Fruit fly (Drosophila melanogaster): ENCODE measurements around the gene bdl.
A peak's percentile ranks its signal among the peaks of the same experiment; 100 is the strongest.

bdl gene

dm6 chr2L:4333758-4334114, 9.4 kb downstream of the bdl start, which contains the start of gene Atet (continued):
- TF ChIP-seq pzg (GFP tag; optimal IDR thresholded peaks at IDR 0.05) (no peak), Antp (GFP tag; optimal IDR thresholded peaks at IDR 0.05) (no peak), cas (GFP tag; IDR thresholded peaks at IDR 0.05) (no peak), eyg (GFP tag; optimal IDR thresholded peaks at IDR 0.05) (no peak), CG17912 (GFP tag; optimal IDR thresholded peaks at IDR 0.05) (no peak), CG6654 (GFP tag; optimal IDR thresholded peaks at IDR 0.05) (no peak), ash1 (GFP tag; optimal IDR thresholded peaks at IDR 0.05) (no peak), Ada2b (GFP tag; IDR thresholded peaks at IDR 0.05) (no peak), CG8478 (optimal IDR thresholded peaks at IDR 0.05) (no peak), toy (GFP tag; IDR thresholded peaks at IDR 0.05) (no peak), lmd (GFP tag; IDR thresholded peaks at IDR 0.05) (no peak), CG6254 (GFP tag; optimal IDR thresholded peaks at IDR 0.05) (no peak), CG42726 (GFP tag; IDR thresholded peaks at IDR 0.05; ENCODE audit: partially characterized antibody) (peak; percentile 77), ham (GFP tag; IDR thresholded peaks at IDR 0.05) (no peak), so (GFP tag; IDR thresholded peaks at IDR 0.05) (peak; percentile 59; the same call in 2 of the 3 replicates), CG16779 (GFP tag; IDR thresholded peaks at IDR 0.05) (no peak), CG18764 (GFP tag; optimal IDR thresholded peaks at IDR 0.05) (no peak), seq (GFP tag; IDR thresholded peaks at IDR 0.05) (no peak), CG14965 (GFP tag; optimal IDR thresholded peaks at IDR 0.05; ENCODE audit: borderline replicate concordance) (no peak), CG14710 (tag; optimal IDR thresholded peaks at IDR 0.05) (no peak), ftz-f1 (GFP tag; optimal IDR thresholded peaks at IDR 0.05) (no peak), Awh (GFP tag; IDR thresholded peaks at IDR 0.05) (no peak), fru (optimal IDR thresholded peaks at IDR 0.05) (no peak), CG3065 (GFP tag; optimal IDR thresholded peaks at IDR 0.05) (no peak), CG31388 (GFP tag; optimal IDR thresholded peaks at IDR 0.05) (no peak), fd64A (GFP tag; optimal IDR thresholded peaks at IDR 0.05) (no peak), Fer3 (tag; optimal IDR thresholded peaks at IDR 0.05) (no peak), zfh1 (GFP tag; IDR thresholded peaks at IDR 0.05) (no peak), Ssrp (tag; optimal IDR thresholded peaks at IDR 0.05) (no peak), Hr78 (GFP tag; optimal IDR thresholded peaks at IDR 0.05) (no peak), CG3407 (GFP tag; optimal IDR thresholded peaks at IDR 0.05) (peak; percentile 3), Drgx (GFP tag; IDR thresholded peaks at IDR 0.05) (no peak), CG34224 (GFP tag; IDR thresholded peaks at IDR 0.05; ENCODE audit: partially characterized antibody) (no peak), BtbVII (GFP tag; optimal IDR thresholded peaks at IDR 0.05) (no peak), Bgb (GFP tag; IDR thresholded peaks at IDR 0.05; ENCODE audit: partially characterized antibody) (peak; percentile 71), CG9437 (GFP tag; optimal IDR thresholded peaks at IDR 0.05) (no peak), rib (GFP tag; IDR thresholded peaks at IDR 0.05) (no peak; the same call in 1 of the 2 replicates), CG7271 (tag; optimal IDR thresholded peaks at IDR 0.05) (no peak), CG31441 (GFP tag; IDR thresholded peaks at IDR 0.05) (no peak), Dip2 (GFP tag; IDR thresholded peaks at IDR 0.05) (no peak), CrebB (tag; optimal IDR thresholded peaks at IDR 0.05) (no peak), Dad (GFP tag; optimal IDR thresholded peaks at IDR 0.05) (no peak), CG30020 (tag; optimal IDR thresholded peaks at IDR 0.05) (no peak), lov (optimal IDR thresholded peaks at IDR 0.05) (no peak), lov (GFP tag; IDR thresholded peaks at IDR 0.05) (peak; percentile 70; the same call in 1 of the 3 replicates), CG3847 (GFP tag; IDR thresholded peaks at IDR 0.05) (no peak), Stat92E (GFP tag; optimal IDR thresholded peaks at IDR 0.05) (no peak), CG12744 (GFP tag; optimal IDR thresholded peaks at IDR 0.05) (no peak), chm (GFP tag; IDR thresholded peaks at IDR 0.05) (peak; percentile 70), gcm (GFP tag; optimal IDR thresholded peaks at IDR 0.05) (no peak), CG6683 (GFP tag; optimal IDR thresholded peaks at IDR 0.05) (no peak), dysf (GFP tag; IDR thresholded peaks at IDR 0.05) (no peak), CG10209 (GFP tag; optimal IDR thresholded peaks at IDR 0.05) (no peak)

All from whole organism, embryonic.